Fruit fly (Drosophila melanogaster) whole organism, prepupa: ENCODE data around the gene Pde9.

Source experiments
- CG10631 ChIP-seq: fragments of 200-800 bp; sonication (Bioruptor generic); optimal IDR thresholded peaks from 2 replicates; lab custom pipeline; 2016; ENCODE audit warnings: missing biosample characterization, missing genetic modification characterization
- CG10669 ChIP-seq: fragments of 200-800 bp; sonication (Bioruptor generic); optimal IDR thresholded peaks from 3 replicates; lab custom pipeline; 2018; ENCODE audit warnings: missing biosample characterization, mild to moderate bottlenecking, missing genetic modification characterization, moderate library complexity
- CG11294 ChIP-seq: fragments of 200-800 bp; sonication (Bioruptor generic); IDR thresholded peaks from 2 replicates; pipeline ENCODE4 v1.3.6; 2022; ENCODE audit warnings: missing biosample characterization, missing genetic modification characterization
- CG11762 ChIP-seq: fragments of 200-800 bp; sonication (Bioruptor generic); optimal IDR thresholded peaks from 3 replicates; lab custom pipeline; 2016; ENCODE audit warnings: missing biosample characterization, missing genetic modification characterization; ENCODE audit not compliant: insufficient read depth
- CG15336 ChIP-seq: fragments of 200-800 bp; sonication (Bioruptor generic); IDR thresholded peaks from 2 replicates; pipeline ENCODE4 v1.3.6; 2022; ENCODE audit warnings: missing biosample characterization, missing genetic modification characterization
- CG1621 ChIP-seq: fragments of 200-800 bp; sonication (Bioruptor generic); optimal IDR thresholded peaks from 3 replicates; lab custom pipeline; 2018; ENCODE audit warnings: missing biosample characterization, mild to moderate bottlenecking, missing genetic modification characterization
- CG16779 ChIP-seq: fragments of 200-800 bp; sonication (Bioruptor generic); optimal IDR thresholded peaks from 3 replicates; lab custom pipeline; 2017; ENCODE audit warnings: missing biosample characterization, mild to moderate bottlenecking, missing genetic modification characterization
- CG3032 ChIP-seq: fragments of 200-800 bp; optimal IDR thresholded peaks from 2 replicates; lab custom pipeline; 2019; ENCODE audit warnings: missing biosample characterization, mild to moderate bottlenecking, missing genetic modification characterization, moderate library complexity
- CG31627 ChIP-seq: fragments of 200-800 bp; sonication (Bioruptor generic); optimal IDR thresholded peaks from 3 replicates; lab custom pipeline; 2016; ENCODE audit warnings: missing biosample characterization, missing genetic modification characterization
- CG32006 ChIP-seq: fragments of 200-800 bp; sonication (Bioruptor generic); optimal IDR thresholded peaks from 3 replicates; lab custom pipeline; 2017; ENCODE audit warnings: missing biosample characterization, mild to moderate bottlenecking, missing genetic modification characterization
- CG34406 ChIP-seq: fragments of 200-800 bp; sonication (Bioruptor generic); optimal IDR thresholded peaks from 3 replicates; lab custom pipeline; 2016; ENCODE audit warnings: missing biosample characterization, missing genetic modification characterization
- CG3919 ChIP-seq: fragments of 200-800 bp; sonication (Bioruptor generic); optimal IDR thresholded peaks from 3 replicates; lab custom pipeline; 2016; ENCODE audit warnings: missing biosample characterization, missing genetic modification characterization
- CG4318 ChIP-seq: fragments of 200-800 bp; sonication (Bioruptor generic); optimal IDR thresholded peaks from 3 replicates; lab custom pipeline; 2017; ENCODE audit warnings: missing biosample characterization, mild to moderate bottlenecking, missing genetic modification characterization
- CG6163 ChIP-seq: fragments of 200-800 bp; sonication (Bioruptor generic); IDR thresholded peaks from 3 replicates; pipeline ENCODE4 v1.3.6; 2022; ENCODE audit warnings: missing biosample characterization, missing genetic modification characterization
- CG6276 ChIP-seq: fragments of 200-800 bp; sonication (Bioruptor generic); optimal IDR thresholded peaks from 2 replicates; lab custom pipeline; 2017; ENCODE audit warnings: missing biosample characterization, mild to moderate bottlenecking, missing genetic modification characterization
- CG6792 ChIP-seq: fragments of 200-800 bp; sonication (Bioruptor generic); optimal IDR thresholded peaks from 3 replicates; lab custom pipeline; 2016; ENCODE audit warnings: missing biosample characterization, missing genetic modification characterization
- CG6808 ChIP-seq: fragments of 200-800 bp; sonication (Bioruptor generic); optimal IDR thresholded peaks from 3 replicates; lab custom pipeline; 2017; ENCODE audit warnings: missing biosample characterization, missing genetic modification characterization, mild to moderate bottlenecking, moderate library complexity, missing genetic modification reagents
- CG6854 ChIP-seq: fragments of 200-800 bp; sonication (Bioruptor generic); optimal IDR thresholded peaks from 2 replicates; lab custom pipeline; 2017; ENCODE audit warnings: missing biosample characterization, mild to moderate bottlenecking, missing genetic modification characterization
- CG7368 ChIP-seq: fragments of 200-800 bp; sonication (Bioruptor generic); optimal IDR thresholded peaks from 3 replicates; lab custom pipeline; 2016; ENCODE audit warnings: missing biosample characterization, missing genetic modification characterization
- CG8119 ChIP-seq: fragments of 200-800 bp; sonication (Bioruptor generic); IDR thresholded peaks from 3 replicates; pipeline ENCODE4 v1.3.6; 2022; ENCODE audit warnings: missing biosample characterization, missing genetic modification characterization
- CG8319 ChIP-seq: fragments of 200-800 bp; sonication (Bioruptor generic); optimal IDR thresholded peaks from 3 replicates; lab custom pipeline; 2016; ENCODE audit warnings: missing biosample characterization, missing genetic modification characterization
- CG8632 ChIP-seq: fragments of 200-800 bp; sonication (Bioruptor generic); optimal IDR thresholded peaks from 3 replicates; lab custom pipeline; 2016; ENCODE audit warnings: missing biosample characterization, missing genetic modification characterization
- CG9139 ChIP-seq: fragments of 200-800 bp; sonication (Bioruptor generic); optimal IDR thresholded peaks from 3 replicates; lab custom pipeline; 2017; ENCODE audit warnings: missing biosample characterization, mild to moderate bottlenecking, missing genetic modification characterization
- Eip75B ChIP-seq: fragments of 200-800 bp; sonication (Bioruptor generic); optimal IDR thresholded peaks from 3 replicates; lab custom pipeline; 2016; ENCODE audit warnings: missing biosample characterization, missing genetic modification characterization
- Eip78C ChIP-seq: fragments of 200-800 bp; sonication (Bioruptor generic); peaks from one replicate; lab custom pipeline; 2016; ENCODE audit warnings: missing biosample characterization, missing genetic modification characterization
- Ets21C ChIP-seq: fragments of 200-800 bp; sonication (Bioruptor generic); optimal IDR thresholded peaks from 3 replicates; lab custom pipeline; 2016; ENCODE audit warnings: missing biosample characterization, missing genetic modification characterization
- Ets96B ChIP-seq: fragments of 200-800 bp; optimal IDR thresholded peaks from 2 replicates; lab custom pipeline; 2019; ENCODE audit warnings: missing biosample characterization, mild to moderate bottlenecking, missing genetic modification characterization, moderate library complexity
- Hr38 ChIP-seq: sonication (Bioruptor generic); optimal IDR thresholded peaks from 2 replicates; lab custom pipeline; 2016; ENCODE audit warnings: missing biosample characterization, missing genetic modification characterization
- Hr39 ChIP-seq: fragments of 200-800 bp; sonication (Bioruptor generic); optimal IDR thresholded peaks from 2 replicates; lab custom pipeline; 2016; ENCODE audit warnings: missing biosample characterization, missing genetic modification characterization
- Hr4 ChIP-seq: fragments of 200-800 bp; sonication (Bioruptor generic); optimal IDR thresholded peaks from 3 replicates; lab custom pipeline; 2016; ENCODE audit warnings: missing biosample characterization, missing genetic modification characterization
- Met ChIP-seq: fragments of 200-800 bp; sonication (Bioruptor generic); optimal IDR thresholded peaks from 3 replicates; lab custom pipeline; 2016; ENCODE audit warnings: missing biosample characterization, missing genetic modification characterization
- OdsH ChIP-seq: fragments of 200-800 bp; sonication (Bioruptor generic); optimal IDR thresholded peaks from 3 replicates; lab custom pipeline; 2016; ENCODE audit warnings: missing biosample characterization, missing genetic modification characterization
- Sox102F ChIP-seq: fragments of 200-800 bp; sonication (Bioruptor generic); optimal IDR thresholded peaks from 2 replicates; lab custom pipeline; 2016; ENCODE audit warnings: missing biosample characterization, mild to moderate bottlenecking, missing genetic modification characterization
- Sox15 ChIP-seq: fragments of 200-800 bp; sonication (Bioruptor generic); optimal IDR thresholded peaks from 3 replicates; lab custom pipeline; 2016; ENCODE audit warnings: missing biosample characterization, missing genetic modification characterization
- acj6 ChIP-seq: fragments of 200-800 bp; sonication (Bioruptor generic); optimal IDR thresholded peaks from 3 replicates; lab custom pipeline; 2016; ENCODE audit warnings: missing biosample characterization, missing genetic modification characterization
- cyc ChIP-seq: fragments of 200-800 bp; sonication (Bioruptor generic); optimal IDR thresholded peaks from 3 replicates; lab custom pipeline; 2016; ENCODE audit warnings: missing biosample characterization, missing genetic modification characterization
- dac ChIP-seq: fragments of 200-800 bp; sonication (Bioruptor generic); optimal IDR thresholded peaks from 2 replicates; lab custom pipeline; 2017; ENCODE audit warnings: missing biosample characterization, mild to moderate bottlenecking, missing genetic modification characterization
- dsx ChIP-seq: fragments of 200-800 bp; optimal IDR thresholded peaks from 3 replicates; lab custom pipeline; 2019; ENCODE audit warnings: missing biosample characterization, mild to moderate bottlenecking, missing genetic modification characterization, moderate library complexity; ENCODE audit not compliant: poor library complexity, severe bottlenecking
- eg ChIP-seq: fragments of 200-800 bp; sonication (Bioruptor generic); IDR thresholded peaks from 3 replicates; pipeline ENCODE4 v1.3.6; 2022; ENCODE audit warnings: missing biosample characterization, missing genetic modification characterization
- esn ChIP-seq: fragments of 200-800 bp; sonication (Bioruptor generic); optimal IDR thresholded peaks from 2 replicates; lab custom pipeline; 2016; ENCODE audit warnings: missing biosample characterization, mild to moderate bottlenecking, missing genetic modification characterization, moderate library complexity
- fd85E ChIP-seq: fragments of 200-800 bp; sonication (Bioruptor generic); optimal IDR thresholded peaks from 3 replicates; lab custom pipeline; 2016; ENCODE audit warnings: missing biosample characterization, missing genetic modification characterization
- fkh ChIP-seq: fragments of 200-800 bp; sonication (Bioruptor generic); optimal IDR thresholded peaks from 3 replicates; lab custom pipeline; 2017; ENCODE audit warnings: missing biosample characterization, mild to moderate bottlenecking, missing genetic modification characterization, moderate library complexity
- lz ChIP-seq: fragments of 200-800 bp; sonication (Bioruptor generic); optimal IDR thresholded peaks from 3 replicates; lab custom pipeline; 2016; ENCODE audit warnings: missing biosample characterization, missing genetic modification characterization
- net ChIP-seq: fragments of 200-800 bp; sonication (Bioruptor generic); optimal IDR thresholded peaks from 3 replicates; lab custom pipeline; 2016; ENCODE audit warnings: missing biosample characterization, missing genetic modification characterization
- pdm3 ChIP-seq: fragments of 200-800 bp; sonication (Bioruptor generic); optimal IDR thresholded peaks from 3 replicates; lab custom pipeline; 2016; ENCODE audit warnings: missing biosample characterization, missing genetic modification characterization
- salr ChIP-seq, 2 experiments: fragments of 200-800 bp; sonication (Bioruptor generic); optimal IDR thresholded peaks; 3 replicates each; lab custom pipeline; 2016 to 2018; ENCODE audit warnings: missing biosample characterization in 2 of 2, missing genetic modification characterization in 2 of 2, mild to moderate bottlenecking in 1 of 2
- ss ChIP-seq, 2 experiments: fragments of 200-800 bp; sonication (Bioruptor generic); optimal IDR thresholded peaks; 2 replicates in 1 of 2; 3 replicates in 1 of 2; lab custom pipeline; 2017 to 2018; ENCODE audit warnings: mild to moderate bottlenecking in 2 of 2, missing biosample characterization in 2 of 2, missing genetic modification characterization in 2 of 2, moderate library complexity in 1 of 2
- svp ChIP-seq: fragments of 200-800 bp; sonication (Bioruptor generic); peaks from one replicate; lab custom pipeline; 2016; ENCODE audit warnings: missing biosample characterization, missing genetic modification characterization
- topi ChIP-seq: fragments of 200-800 bp; sonication (Bioruptor generic); optimal IDR thresholded peaks from 3 replicates; lab custom pipeline; 2016; ENCODE audit warnings: missing biosample characterization, missing genetic modification characterization
- vri ChIP-seq: fragments of 200-800 bp; sonication (Bioruptor generic); optimal IDR thresholded peaks from 3 replicates; lab custom pipeline; 2016; ENCODE audit warnings: missing biosample characterization, mild to moderate bottlenecking, missing genetic modification characterization

Gene Pde9

DNA sequence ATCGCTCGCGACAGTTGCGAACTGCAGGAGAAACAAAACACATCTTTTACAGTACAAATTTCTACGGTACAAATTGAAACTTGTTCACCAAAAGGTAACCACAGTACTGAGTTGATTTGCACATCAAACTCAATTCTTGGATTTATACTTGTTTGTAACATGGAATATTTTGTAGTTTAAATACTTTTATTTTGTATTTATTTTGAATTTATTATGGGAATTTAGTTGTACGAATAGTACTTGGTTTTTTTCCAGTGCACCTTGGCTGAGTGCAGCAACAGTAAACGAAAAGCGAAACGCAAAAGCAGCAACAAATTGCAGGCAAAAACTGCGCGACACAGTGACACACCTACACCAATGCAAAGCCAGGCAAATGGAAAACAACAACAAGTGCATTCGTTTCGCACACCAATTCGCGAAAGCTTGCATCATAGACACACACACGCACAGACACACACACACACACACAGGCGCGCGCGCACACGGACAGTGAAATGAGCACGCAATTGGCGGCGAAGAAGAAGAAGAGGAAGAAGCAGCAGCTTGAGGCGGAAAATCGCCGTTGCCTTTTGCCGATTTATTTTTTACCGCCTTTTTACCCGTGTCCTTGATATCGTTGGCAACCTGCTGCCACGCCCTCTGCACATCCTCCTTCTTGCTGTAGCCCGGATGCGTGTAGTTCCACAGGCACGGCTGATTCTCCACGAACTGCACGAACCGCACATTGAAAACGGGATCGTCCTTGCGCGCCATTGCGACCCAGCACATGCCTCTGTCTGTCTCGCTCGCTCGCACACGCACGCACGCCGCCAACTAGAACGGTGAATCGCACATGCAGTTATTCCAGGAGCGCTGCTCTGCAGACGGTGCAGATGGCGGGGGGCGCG is 8.1 kb upstream of the Pde9 start:
- TF ChIP-seq CG8319 (peak; percentile 10), Hr39 (GFP tag; lab: Kevin White, UChicago) (no peak), CG10631 (GFP tag; lab: Kevin White, UChicago) (peak; percentile 16), CG6808 (GFP tag; lab: Kevin White, UChicago) (peak; percentile 15), Ets21C (GFP tag; lab: Kevin White, UChicago) (no peak), salr (GFP tag; optimal IDR thresholded peaks at IDR 0.05; lab: Kevin White, UChicago) (no peak), CG3919 (GFP tag; lab: Kevin White, UChicago) (peak; percentile 40), CG7368 (GFP tag; lab: Kevin White, UChicago) (peak; percentile 30), vri (peak; percentile 72), CG11762 (GFP tag; lab: Kevin White, UChicago) (no peak), CG16779 (tag; lab: Kevin White, UChicago) (peak; percentile 4), pdm3 (peak; percentile 55), Eip75B (GFP tag; lab: Kevin White, UChicago) (peak; percentile 47), CG10669 (GFP tag; lab: Kevin White, UChicago) (peak; percentile 23), CG6854 (GFP tag; lab: Kevin White, UChicago) (no peak), OdsH (GFP tag; lab: Kevin White, UChicago) (peak; percentile 51), CG9139 (GFP tag; lab: Kevin White, UChicago) (peak; percentile 8), dac (GFP tag; lab: Kevin White, UChicago) (no peak), esn (peak; percentile 49), CG34406 (GFP tag; lab: Kevin White, UChicago) (peak; percentile 44), Hr38 (no peak), Hr4 (GFP tag; lab: Kevin White, UChicago) (peak; percentile 68), eg (GFP tag; lab: Robert Waterston, UW) (peak; percentile 78), CG32006 (GFP tag; lab: Kevin White, UChicago) (peak; percentile 65), CG3032 (tag; lab: Kevin White, UChicago) (peak; percentile 23), ss (GFP tag; optimal IDR thresholded peaks at IDR 0.05; lab: Kevin White, UChicago) (peak; percentile 64 to 84), Sox102F (GFP tag; lab: Kevin White, UChicago) (no peak), fkh (GFP tag; lab: Kevin White, UChicago) (no peak), svp (GFP tag; lab: Kevin White, UChicago) (peak; percentile 66), lz (GFP tag; lab: Kevin White, UChicago) (peak; percentile 4), CG6276 (GFP tag; lab: Kevin White, UChicago) (peak; percentile 63), CG6792 (GFP tag; lab: Kevin White, UChicago) (peak; percentile 16), CG15336 (GFP tag; lab: Robert Waterston, UW) (peak; percentile 78), acj6 (peak; percentile 37), CG1621 (tag; lab: Kevin White, UChicago) (peak; percentile 16), fd85E (GFP tag; lab: Kevin White, UChicago) (no peak), net (peak; percentile 57), Sox15 (GFP tag; lab: Kevin White, UChicago) (no peak), Eip78C (GFP tag; lab: Kevin White, UChicago) (peak; percentile 88), CG8632 (GFP tag; lab: Kevin White, UChicago) (peak; percentile 51), CG6163 (GFP tag; lab: Robert Waterston, UW) (peak; percentile 68; the same call in 2 of the 3 replicates), CG4318 (GFP tag; lab: Kevin White, UChicago) (peak; percentile 46), cyc (GFP tag; lab: Kevin White, UChicago) (no peak), CG8119 (GFP tag; lab: Robert Waterston, UW) (peak; percentile 72), dsx (GFP tag; lab: Kevin White, UChicago) (peak; percentile 42), CG31627 (no peak), CG11294 (GFP tag; lab: Robert Waterston, UW) (no peak; the same call in 1 of the 2 replicates), Ets96B (peak; percentile 42), topi (peak; percentile 44), Met (GFP tag; lab: Kevin White, UChicago) (peak; percentile 34)
